Fruit fly (Drosophila melanogaster) whole organism, wandering third instar larva: ENCODE measurements around the gene CG42394.

Experiments used
- Hnf4 ChIP-seq: fragments of 200-800 bp; sonication (Bioruptor generic); optimal IDR thresholded peaks from 2 replicates; lab custom pipeline; 2016; ENCODE audit warnings: missing biosample characterization, mild to moderate bottlenecking, missing genetic modification characterization
- Sp1 ChIP-seq: fragments of 200-800 bp; sonication (Bioruptor generic); optimal IDR thresholded peaks from 3 replicates; lab custom pipeline; 2019; ENCODE audit warnings: missing biosample characterization, mild to moderate bottlenecking, missing genetic modification characterization, moderate library complexity
- lola ChIP-seq: fragments of >200 bp; optimal IDR thresholded peaks from 2 replicates; lab custom pipeline; 2017; ENCODE audit warnings: missing biosample characterization, missing genetic modification characterization
- woc ChIP-seq: sonication (Bioruptor generic); optimal IDR thresholded peaks from 2 replicates; lab custom pipeline; 2016; ENCODE audit warnings: missing biosample characterization, mild to moderate bottlenecking, missing genetic modification characterization

dm6 chr3R:10854243-10854874, 4.7 kb downstream of the CG42394 start, which contains the start of the genes CG6567 and CG4511:
- TF ChIP-seq Hnf4 (GFP tag; lab: Kevin White, UChicago) (no peak), woc (no peak), lola (GFP tag; lab: Kevin White, UChicago) (no peak), Sp1 (no peak)
